Worm (Caenorhabditis elegans): ENCODE data around the gene rol-3.
A peak's percentile ranks its signal among the peaks of the same experiment; 100 is the strongest.

Gene rol-3

ce11 chrV:8252532-8252931 lies 14.3 kb upstream of the rol-3 start:
- no peak for TF ChIP-seq C34F6.9 (tag; optimal IDR thresholded peaks at IDR 0.05)
- peak; percentile 34 for TF ChIP-seq nhr-129 (tag; optimal IDR thresholded peaks at IDR 0.05)
- TF ChIP-seq lsy-2 (tag; optimal IDR thresholded peaks at IDR 0.05): peak in 1 of 2 experiments; percentile 16
- peak; percentile 33 for TF ChIP-seq mab-5 (tag; optimal IDR thresholded peaks at IDR 0.05)
- no peak for TF ChIP-seq ama-1 (optimal IDR thresholded peaks at IDR 0.05)
- peak; percentile 27 for TF ChIP-seq sma-9 (GFP tag; optimal IDR thresholded peaks at IDR 0.05)
- no peak for TF ChIP-seq sma-9 (tag; optimal IDR thresholded peaks at IDR 0.05)
- no peak for TF ChIP-seq ztf-1 (GFP tag; conservative IDR thresholded peaks at IDR 0.05)
- no peak for TF ChIP-seq nhr-25 (tag; optimal IDR thresholded peaks at IDR 0.05)
- TF ChIP-seq nhr-11 (tag; optimal IDR thresholded peaks at IDR 0.05): no peak
- no peak for TF ChIP-seq gmeb-1 (tag; optimal IDR thresholded peaks at IDR 0.05)

DNA sequence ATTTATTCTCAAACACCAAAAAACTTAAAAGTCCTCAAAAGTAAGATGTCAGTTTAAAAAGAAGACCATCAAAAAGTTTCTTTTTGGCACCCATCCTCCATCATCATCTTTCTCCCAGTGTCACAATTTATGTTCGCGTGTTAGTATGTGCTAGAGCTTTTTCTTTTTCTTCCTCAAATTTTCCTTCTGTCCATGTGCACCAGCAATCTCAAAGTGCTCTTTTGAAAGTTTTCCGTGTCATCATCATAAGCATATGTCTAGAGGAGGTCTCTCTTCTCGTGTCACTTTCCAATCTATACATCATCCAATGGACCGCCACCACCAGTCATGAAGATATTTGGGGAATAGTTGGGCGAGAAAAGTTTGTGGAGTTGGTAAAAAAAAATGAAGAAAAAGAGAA lies 12.9 kb upstream of the rol-3 start:
- TF ChIP-seq nhr-129 (tag; optimal IDR thresholded peaks at IDR 0.05): peak; percentile 18
- peak; percentile 16 for TF ChIP-seq C34F6.9 (tag; optimal IDR thresholded peaks at IDR 0.05)
- no peak for TF ChIP-seq elt-1 (tag; optimal IDR thresholded peaks at IDR 0.05)
- no peak for TF ChIP-seq ztf-4 (tag; optimal IDR thresholded peaks at IDR 0.05)
- no peak for TF ChIP-seq nhr-10 (tag; optimal IDR thresholded peaks at IDR 0.05)
- no peak for TF ChIP-seq ZK546.5 (tag; optimal IDR thresholded peaks at IDR 0.05)
- no peak for TF ChIP-seq sem-4 (tag; optimal IDR thresholded peaks at IDR 0.05)
- TF ChIP-seq nhr-237 (tag; optimal IDR thresholded peaks at IDR 0.05): no peak
- TF ChIP-seq nhr-23 (tag; optimal IDR thresholded peaks at IDR 0.05): no peak
- no peak for TF ChIP-seq peb-1 (tag; optimal IDR thresholded peaks at IDR 0.05)
- TF ChIP-seq mbf-1 (tag; optimal IDR thresholded peaks at IDR 0.05): no peak
- no peak for TF ChIP-seq ztf-11 (tag; optimal IDR thresholded peaks at IDR 0.05)
- no peak for TF ChIP-seq sma-3 (GFP tag; optimal IDR thresholded peaks at IDR 0.05)
- TF ChIP-seq lin-11 (tag; optimal IDR thresholded peaks at IDR 0.05): no peak

DNA sequence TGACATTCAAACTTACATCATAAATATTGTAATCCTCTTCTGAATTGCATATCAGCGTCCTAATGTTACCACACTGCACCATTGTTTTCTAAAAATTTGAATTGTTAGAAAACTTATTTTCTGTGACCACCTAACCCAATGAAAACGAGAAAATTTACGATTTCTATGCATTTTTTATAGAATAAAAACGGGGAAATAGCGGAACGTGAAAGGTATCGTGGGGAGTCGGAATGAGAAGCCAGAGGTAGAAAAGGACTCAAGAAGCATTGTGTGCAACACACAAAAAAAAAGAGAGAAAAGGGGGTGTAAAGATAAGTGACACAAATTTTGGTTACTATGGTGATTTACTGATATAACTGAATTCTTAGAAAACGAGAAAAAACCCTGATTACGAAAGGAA lies 12.0 kb upstream of the rol-3 start, which contains the start of gene C16D9.6:
C16D9.6 (minus strand) TSS at position 101 of the 400 bp plus-strand sequence.
- no peak for TF ChIP-seq Y55F3AM.14 (GFP tag; optimal IDR thresholded peaks at IDR 0.05)

DNA sequence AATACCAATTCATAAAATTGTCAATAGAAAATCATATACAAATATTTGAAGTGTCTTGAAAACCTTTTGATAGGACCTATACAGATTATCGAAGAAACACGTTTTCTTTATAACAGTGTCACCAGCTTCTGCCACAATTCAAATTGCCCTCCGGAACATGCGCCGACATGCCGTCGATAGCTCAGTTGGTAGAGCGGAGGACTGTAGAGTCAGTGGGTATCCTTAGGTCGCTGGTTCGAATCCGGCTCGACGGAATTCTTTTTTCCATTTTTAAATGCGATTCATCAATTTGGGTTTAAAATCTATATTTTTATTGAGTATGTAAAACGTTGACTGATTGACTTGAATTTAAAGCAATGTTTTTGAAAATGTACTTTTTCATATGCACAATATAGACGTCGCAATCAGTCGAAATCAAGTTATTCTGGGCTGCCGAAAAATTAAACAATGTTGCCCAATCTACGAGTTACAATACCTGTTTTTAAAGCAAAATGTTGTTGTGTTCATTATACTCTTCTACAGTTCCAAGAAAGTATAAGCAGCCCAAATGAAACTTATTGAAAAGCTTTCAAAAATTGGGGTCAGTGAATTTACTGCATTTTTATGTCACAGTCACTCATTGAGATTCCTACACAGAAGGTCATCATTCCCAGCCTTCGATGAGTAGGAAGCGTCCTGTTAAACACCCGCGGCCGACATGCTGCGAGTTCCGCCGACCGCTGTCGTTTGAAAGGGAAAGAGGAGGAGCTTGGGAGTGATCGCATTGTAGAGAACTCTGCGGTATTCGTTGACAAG lies 9.3 kb upstream of the rol-3 start:
- peak; percentile 98 for TF ChIP-seq snpc-4 (tag; optimal IDR thresholded peaks at IDR 0.05)
- peak; percentile 17 to 42 for TF ChIP-seq mdl-1 (tag; optimal IDR thresholded peaks at IDR 0.05)
- peak; percentile 97 for TF ChIP-seq ama-1 (optimal IDR thresholded peaks at IDR 0.05)
- peak; percentile 82 for TF ChIP-seq fos-1 (tag; optimal IDR thresholded peaks at IDR 0.05)
- peak; percentile 61 for TF ChIP-seq egl-27 (tag; optimal IDR thresholded peaks at IDR 0.05)
- peak; percentile 68 for TF ChIP-seq F13H6.1 (tag; optimal IDR thresholded peaks at IDR 0.05)
- no peak for TF ChIP-seq ZK546.5 (tag; optimal IDR thresholded peaks at IDR 0.05)
- peak; percentile 84 for TF ChIP-seq gmeb-1 (tag; optimal IDR thresholded peaks at IDR 0.05)
- TF ChIP-seq R02D3.7 (tag; optimal IDR thresholded peaks at IDR 0.05): no peak
- TF ChIP-seq nhr-237 (tag; optimal IDR thresholded peaks at IDR 0.05): peak; percentile 30
- peak; percentile 85 for TF ChIP-seq sma-9 (GFP tag; optimal IDR thresholded peaks at IDR 0.05)
- no peak for TF ChIP-seq sma-9 (tag; optimal IDR thresholded peaks at IDR 0.05)
- peak; percentile 37 for TF ChIP-seq sem-4 (tag; optimal IDR thresholded peaks at IDR 0.05)
- TF ChIP-seq ceh-16 (tag; optimal IDR thresholded peaks at IDR 0.05): peak; percentile 2
- peak; percentile 19 for TF ChIP-seq mab-5 (tag; optimal IDR thresholded peaks at IDR 0.05)
- TF ChIP-seq lin-13 (GFP tag; optimal IDR thresholded peaks at IDR 0.05): peak; percentile 65
- no peak for TF ChIP-seq elt-3 (tag; optimal IDR thresholded peaks at IDR 0.05)
- peak; percentile 42 for TF ChIP-seq ztf-4 (tag; optimal IDR thresholded peaks at IDR 0.05)
- peak; percentile 3 for TF ChIP-seq nhr-77 (tag; optimal IDR thresholded peaks at IDR 0.05)
- TF ChIP-seq nhr-6 (tag; optimal IDR thresholded peaks at IDR 0.05): no peak
- TF ChIP-seq sma-3 (GFP tag; optimal IDR thresholded peaks at IDR 0.05): peak; percentile 92
- peak; percentile 61 for TF ChIP-seq nhr-25 (tag; optimal IDR thresholded peaks at IDR 0.05)
- TF ChIP-seq lsy-2 (tag; optimal IDR thresholded peaks at IDR 0.05): peak; percentile 46 to 56
- TF ChIP-seq nhr-23 (tag; optimal IDR thresholded peaks at IDR 0.05): no peak
- peak; percentile 23 for TF ChIP-seq C34F6.9 (tag; optimal IDR thresholded peaks at IDR 0.05)
- TF ChIP-seq nhr-129 (tag; optimal IDR thresholded peaks at IDR 0.05): peak; percentile 51
- peak; percentile 78 for TF ChIP-seq crh-2 (tag; optimal IDR thresholded peaks at IDR 0.05)
- TF ChIP-seq unc-62 (GFP tag; optimal IDR thresholded peaks at IDR 0.05): peak; percentile 3
- peak; percentile 77 for TF ChIP-seq nhr-21 (tag; optimal IDR thresholded peaks at IDR 0.05)
- TF ChIP-seq unc-55 (GFP tag; optimal IDR thresholded peaks at IDR 0.05): peak; percentile 10
- TF ChIP-seq nhr-11 (tag; optimal IDR thresholded peaks at IDR 0.05): no peak

Measured in whole organism, L2 larva.